Fruit fly (Drosophila melanogaster): ENCODE data around the gene CG7102.

The CG7102 gene

dm6 chr2L:7872680-7873079 lies 14.6 kb downstream of the CG7102 start (continued):
- TF ChIP-seq Vsx1 (GFP tag; optimal IDR thresholded peaks at IDR 0.05), result no peak
- TF ChIP-seq nerfin-1 (tag; optimal IDR thresholded peaks at IDR 0.05), result no peak
- TF ChIP-seq cwo (GFP tag; optimal IDR thresholded peaks at IDR 0.05), result no peak
- no peak for TF ChIP-seq CG1529 (GFP tag; optimal IDR thresholded peaks at IDR 0.05)
- TF ChIP-seq CG15479 (GFP tag; optimal IDR thresholded peaks at IDR 0.05), result no peak
- peak; percentile 44; the same call in 1 of the 4 replicates for TF ChIP-seq chinmo (GFP tag; IDR thresholded peaks at IDR 0.05; ENCODE audit: partially characterized antibody)
- TF ChIP-seq CG11723 (GFP tag; optimal IDR thresholded peaks at IDR 0.05), result no peak
- no peak for TF ChIP-seq CG10431 (GFP tag; optimal IDR thresholded peaks at IDR 0.05)
- TF ChIP-seq ac (GFP tag; optimal IDR thresholded peaks at IDR 0.05), result no peak
- TF ChIP-seq CG7963 (GFP tag; IDR thresholded peaks at IDR 0.05; ENCODE audit: partially characterized antibody), result peak; percentile 69; the same call in 2 of the 3 replicates
- no peak for TF ChIP-seq odd (GFP tag; optimal IDR thresholded peaks at IDR 0.05)
- TF ChIP-seq CG18764 (GFP tag; optimal IDR thresholded peaks at IDR 0.05), result no peak
- no peak for TF ChIP-seq Tbp (GFP tag; optimal IDR thresholded peaks at IDR 0.05)
- no peak for TF ChIP-seq Fer3 (tag; optimal IDR thresholded peaks at IDR 0.05)
- TF ChIP-seq CG3726 (GFP tag; IDR thresholded peaks at IDR 0.05), result no peak
- TF ChIP-seq pzg (GFP tag; optimal IDR thresholded peaks at IDR 0.05), result no peak
- peak; percentile 76 for TF ChIP-seq HLH4C (GFP tag; IDR thresholded peaks at IDR 0.05; ENCODE audit: partially characterized antibody)
- TF ChIP-seq CG6689 (GFP tag; IDR thresholded peaks at IDR 0.05), result no peak
- TF ChIP-seq CG7745 (tag; optimal IDR thresholded peaks at IDR 0.05), result no peak
- TF ChIP-seq Dfd (GFP tag; optimal IDR thresholded peaks at IDR 0.05), result no peak
- no peak for TF ChIP-seq CG10321 (GFP tag; IDR thresholded peaks at IDR 0.05)
- no peak for TF ChIP-seq trh (GFP tag; optimal IDR thresholded peaks at IDR 0.05)
- TF ChIP-seq ken (GFP tag; IDR thresholded peaks at IDR 0.05), result no peak
- no peak for TF ChIP-seq CG17361 (GFP tag; IDR thresholded peaks at IDR 0.05)
- no peak for TF ChIP-seq HLHmδ (GFP tag; optimal IDR thresholded peaks at IDR 0.05)
- TF ChIP-seq Usf (GFP tag; optimal IDR thresholded peaks at IDR 0.05), result no peak
- no peak for TF ChIP-seq yki (optimal IDR thresholded peaks at IDR 0.05)
- no peak for TF ChIP-seq Fer1 (GFP tag; optimal IDR thresholded peaks at IDR 0.05)
- TF ChIP-seq CG17802 (tag; optimal IDR thresholded peaks at IDR 0.05), result no peak
- no peak for TF ChIP-seq cad (GFP tag; optimal IDR thresholded peaks at IDR 0.05)
- TF ChIP-seq Mes4 (GFP tag; optimal IDR thresholded peaks at IDR 0.05), result no peak
- TF ChIP-seq MTF-1 (GFP tag; optimal IDR thresholded peaks at IDR 0.05; ENCODE audit: borderline replicate concordance), result no peak
- TF ChIP-seq Hand (GFP tag; optimal IDR thresholded peaks at IDR 0.05), result no peak
- TF ChIP-seq sqz (GFP tag; optimal IDR thresholded peaks at IDR 0.05), result no peak
- TF ChIP-seq PHDP (tag; optimal IDR thresholded peaks at IDR 0.05), result no peak
- no peak for TF ChIP-seq CG3065 (GFP tag; optimal IDR thresholded peaks at IDR 0.05)
- no peak for TF ChIP-seq CG3995 (GFP tag; optimal IDR thresholded peaks at IDR 0.05)
- no peak for TF ChIP-seq grn (GFP tag; optimal IDR thresholded peaks at IDR 0.05)
- no peak for TF ChIP-seq bigmax (GFP tag; optimal IDR thresholded peaks at IDR 0.05)
- TF ChIP-seq hth (optimal IDR thresholded peaks at IDR 0.05), result no peak
- no peak for TF ChIP-seq E2f2 (GFP tag; IDR thresholded peaks at IDR 0.05)
- no peak for TF ChIP-seq HHEX (GFP tag; optimal IDR thresholded peaks at IDR 0.05)
- TF ChIP-seq Atf6 (GFP tag; IDR thresholded peaks at IDR 0.05), result 0 out of 2 replicates have a peak, but pooled peaks have one; percentile 31
- TF ChIP-seq ranshi (GFP tag; IDR thresholded peaks at IDR 0.05), result no peak
- no peak for TF ChIP-seq sens-2 (GFP tag; IDR thresholded peaks at IDR 0.05)
- no peak for TF ChIP-seq shn (GFP tag; optimal IDR thresholded peaks at IDR 0.05)
- no peak for TF ChIP-seq lbe (GFP tag; optimal IDR thresholded peaks at IDR 0.05)
- TF ChIP-seq CG34376 (GFP tag; optimal IDR thresholded peaks at IDR 0.05), result no peak
- no peak for TF ChIP-seq chif (GFP tag; optimal IDR thresholded peaks at IDR 0.05)
- peak; percentile 93 for TF ChIP-seq ato (GFP tag; IDR thresholded peaks at IDR 0.05; ENCODE audit: partially characterized antibody)
- TF ChIP-seq Dbx (GFP tag; IDR thresholded peaks at IDR 0.05), result no peak
- TF ChIP-seq CG16863 (GFP tag; optimal IDR thresholded peaks at IDR 0.05), result no peak
